Worm (Caenorhabditis elegans): Measurements from ENCODE around the gene F47B7.2.

Gene F47B7.2

DNA sequence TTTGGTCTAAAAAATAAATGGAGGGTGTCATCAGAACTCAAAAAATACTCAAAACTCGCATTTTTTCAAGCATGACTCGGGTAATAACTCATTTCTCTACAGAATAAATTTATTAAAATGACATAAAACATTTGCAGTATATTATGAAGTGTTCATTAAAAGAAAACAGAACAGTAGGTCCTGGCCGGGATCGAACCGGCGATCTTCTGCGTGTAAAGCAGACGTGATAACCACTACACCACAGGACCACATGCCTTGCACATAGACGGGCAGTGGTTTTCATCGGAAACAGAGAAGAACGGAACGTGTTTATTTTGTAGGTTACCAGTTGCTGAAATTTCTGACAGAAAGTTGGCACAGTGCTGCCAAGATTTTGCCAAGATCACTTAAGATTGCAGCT lies 20.8 kb downstream of the F47B7.2 start (continued):
- TF ChIP-seq Y53F4B.3 (GFP tag; IDR thresholded peaks at IDR 0.05) (peak; percentile 41), zim-3 (tag; optimal IDR thresholded peaks at IDR 0.05) (no peak), ccch-3 (GFP tag; optimal IDR thresholded peaks at IDR 0.05) (no peak), tlf-1 (GFP tag; optimal IDR thresholded peaks at IDR 0.05) (no peak), efl-1 (GFP tag; optimal IDR thresholded peaks at IDR 0.05) (no peak), nhr-27 (tag; optimal IDR thresholded peaks at IDR 0.05) (no peak), hlh-26 (GFP tag; conservative IDR thresholded peaks at IDR 0.05) (no peak), lsy-27 (tag; optimal IDR thresholded peaks at IDR 0.05; ENCODE audit: borderline replicate concordance, insufficient read depth) (peak; percentile 57), D2030.7 (GFP tag; IDR thresholded peaks at IDR 0.05) (peak; percentile 85), nfya-1 (tag; optimal IDR thresholded peaks at IDR 0.05; ENCODE audit: borderline replicate concordance, insufficient read depth) (no peak), ztf-6 (GFP tag; IDR thresholded peaks at IDR 0.05) (no peak), aptf-3 (GFP tag; IDR thresholded peaks at IDR 0.05) (no peak), bed-2 (GFP tag; IDR thresholded peaks at IDR 0.05) (no peak)

- TF ChIP-seq zfh-2 (GFP tag; conservative IDR thresholded peaks at IDR 0.05) (peak; percentile 72), atf-7 (tag; optimal IDR thresholded peaks at IDR 0.05) (no peak)
These were observed 21.6 kb downstream of the F47B7.2 start for ce11 chrX:3794161-3794560.

ce11 chrX:3795642-3796041 lies 23.1 kb downstream of the F47B7.2 start, which contains the start of gene F35A5.5:
Gene F35A5.5 (minus strand): TSS chrX:3795742.
- TF ChIP-seq ccch-3 (GFP tag; optimal IDR thresholded peaks at IDR 0.05) (no peak), F55B11.4 (tag; optimal IDR thresholded peaks at IDR 0.05; ENCODE audit: borderline replicate concordance, insufficient read depth) (no peak), hmg-1.2 (GFP tag; IDR thresholded peaks at IDR 0.05) (no peak), snpc-3.4 (tag; optimal IDR thresholded peaks at IDR 0.05) (no peak), F39B2.1 (GFP tag; IDR thresholded peaks at IDR 0.05) (no peak), ceh-40 (GFP tag; IDR thresholded peaks at IDR 0.05) (no peak), mcd-1 (GFP tag; IDR thresholded peaks at IDR 0.05) (no peak), ceh-58 (GFP tag; IDR thresholded peaks at IDR 0.05) (no peak), ceh-27 (GFP tag; optimal IDR thresholded peaks at IDR 0.05) (no peak)

DNA sequence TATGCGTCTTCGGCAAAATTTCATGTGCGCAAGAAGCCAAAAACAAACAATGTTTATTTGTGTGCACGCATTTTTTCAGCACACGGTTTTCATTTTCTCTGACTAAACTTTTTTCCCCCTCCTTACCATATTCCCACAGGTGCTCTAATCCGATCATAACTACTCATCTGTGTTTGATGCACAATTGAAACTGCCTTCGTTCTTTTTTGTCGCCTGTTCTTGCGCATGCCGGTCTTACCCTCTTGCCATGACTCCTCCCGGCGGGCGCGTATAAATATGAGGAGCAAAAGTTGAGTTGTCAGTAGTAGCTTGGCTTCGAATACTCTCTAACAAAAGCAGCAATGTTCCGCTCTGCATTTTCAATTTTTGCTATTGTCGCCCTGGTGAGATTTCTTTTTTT lies 25.3 kb downstream of the F47B7.2 start, which contains the start of gene abu-10:
Gene abu-10 (plus strand): TSS at position 301 of the 400 bp plus-strand sequence.
- no peak for TF ChIP-seq mxl-1 (tag; optimal IDR thresholded peaks at IDR 0.05)
- no peak for TF ChIP-seq F23B12.7 (tag; optimal IDR thresholded peaks at IDR 0.05; ENCODE audit: insufficient read depth)
- TF ChIP-seq athp-1 (tag; optimal IDR thresholded peaks at IDR 0.05) = no peak
- TF ChIP-seq ceh-79 (tag; optimal IDR thresholded peaks at IDR 0.05) = no peak
- TF ChIP-seq nfya-1 (tag; optimal IDR thresholded peaks at IDR 0.05; ENCODE audit: borderline replicate concordance, insufficient read depth) = no peak
- TF ChIP-seq nhr-120 (GFP tag; IDR thresholded peaks at IDR 0.05) = no peak
- TF ChIP-seq egrh-3 (GFP tag; IDR thresholded peaks at IDR 0.05) = no peak
- TF ChIP-seq nfya-2 (GFP tag; IDR thresholded peaks at IDR 0.05) = no peak
- TF ChIP-seq ccch-3 (GFP tag; optimal IDR thresholded peaks at IDR 0.05) = no peak
- TF ChIP-seq ceh-91 (GFP tag; IDR thresholded peaks at IDR 0.05) = no peak
- TF ChIP-seq F33H1.4 (GFP tag; IDR thresholded peaks at IDR 0.05) = no peak
- TF ChIP-seq snpc-1.3 (tag; optimal IDR thresholded peaks at IDR 0.05; ENCODE audit: insufficient read depth) = no peak
- TF ChIP-seq B0336.3 (GFP tag; IDR thresholded peaks at IDR 0.05) = no peak
- TF ChIP-seq unc-130 (GFP tag; optimal IDR thresholded peaks at IDR 0.05) = no peak
- no peak for TF ChIP-seq hmg-20 (GFP tag; IDR thresholded peaks at IDR 0.05)
- TF ChIP-seq attf-3 (GFP tag; conservative IDR thresholded peaks at IDR 0.05) = no peak
- TF ChIP-seq lin-26 (GFP tag; IDR thresholded peaks at IDR 0.05) = no peak
- no peak for TF ChIP-seq F49E8.2 (tag; optimal IDR thresholded peaks at IDR 0.05; ENCODE audit: insufficient read depth)
- no peak for TF ChIP-seq lin-40 (tag; optimal IDR thresholded peaks at IDR 0.05)
- TF ChIP-seq C06A6.2 (GFP tag; conservative IDR thresholded peaks at IDR 0.05) = no peak
